Fruit fly (Drosophila melanogaster): Measurements from ENCODE around the gene nonA-l.
A peak's percentile ranks its signal among the peaks of the same experiment; 100 is the strongest.

Gene nonA-l

DNA sequence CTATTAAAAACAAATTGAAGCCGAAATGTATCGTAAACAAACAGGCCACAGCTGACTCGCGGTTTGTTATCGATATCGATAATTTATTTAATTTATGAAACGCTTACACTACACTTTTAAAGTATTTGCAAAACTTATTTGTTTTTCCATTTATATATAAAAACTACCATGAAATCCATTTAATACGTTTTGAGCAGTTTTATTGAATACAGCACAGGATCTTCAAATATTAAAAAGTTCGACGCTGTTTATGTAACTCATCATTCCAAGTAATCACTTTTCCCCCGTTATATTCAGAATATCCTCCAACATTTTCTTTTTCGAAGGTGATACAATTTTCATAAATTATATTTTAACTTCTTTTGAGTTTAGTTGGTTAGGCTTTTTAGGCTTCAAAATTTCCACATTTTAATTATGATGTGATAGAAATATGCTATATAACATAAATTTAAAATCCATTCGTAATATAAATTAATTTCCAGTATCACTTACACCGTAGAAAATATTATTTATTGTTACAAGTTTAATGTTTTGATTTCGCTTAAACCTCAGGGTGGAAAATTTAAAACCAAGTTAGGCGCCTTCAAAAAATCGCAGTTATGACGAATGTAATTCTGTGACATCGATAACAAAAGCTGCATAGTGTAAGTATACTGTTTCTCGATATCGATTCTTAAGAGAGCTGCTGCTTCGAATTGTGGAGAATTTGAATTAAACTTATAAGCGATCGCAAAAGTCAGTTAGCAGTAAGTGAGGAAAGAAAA, 7.1 kb downstream of the nonA-l start, which contains the start of the genes CG10324 and CCT3 (continued):
- TF ChIP-seq CG18764 (GFP tag; optimal IDR thresholded peaks at IDR 0.05) (no peak), CG7745 (tag; optimal IDR thresholded peaks at IDR 0.05) (no peak), CG17359 (tag; optimal IDR thresholded peaks at IDR 0.05) (peak; percentile 70), HmgD (GFP tag; optimal IDR thresholded peaks at IDR 0.05) (no peak), cas (GFP tag; IDR thresholded peaks at IDR 0.05) (no peak), sob (GFP tag; IDR thresholded peaks at IDR 0.05) (peak; percentile 34; the same call in 1 of the 2 replicates), grn (GFP tag; optimal IDR thresholded peaks at IDR 0.05) (no peak), CG34376 (GFP tag; optimal IDR thresholded peaks at IDR 0.05) (peak; percentile 43), CG14667 (GFP tag; IDR thresholded peaks at IDR 0.05) (no peak; the same call in 1 of the 2 replicates), Usf (GFP tag; optimal IDR thresholded peaks at IDR 0.05) (peak; percentile 9), lmd (GFP tag; IDR thresholded peaks at IDR 0.05) (peak; percentile 55), CG7271 (tag; optimal IDR thresholded peaks at IDR 0.05) (no peak), Fer2 (tag; optimal IDR thresholded peaks at IDR 0.05) (peak; percentile 77), bsh (GFP tag; optimal IDR thresholded peaks at IDR 0.05) (peak in 1 of 2 experiments; percentile 67), CG9437 (GFP tag; optimal IDR thresholded peaks at IDR 0.05) (peak; percentile 47), Dek (tag; optimal IDR thresholded peaks at IDR 0.05) (peak; percentile 67), otp (GFP tag; IDR thresholded peaks at IDR 0.05) (no peak), CG4730 (GFP tag; IDR thresholded peaks at IDR 0.05) (no peak), gt (GFP tag; IDR thresholded peaks at IDR 0.05) (peak; percentile 27; the same call in 1 of the 2 replicates), sr (GFP tag; IDR thresholded peaks at IDR 0.05) (no peak), CG4820 (GFP tag; optimal IDR thresholded peaks at IDR 0.05) (peak; percentile 51), zf30C (GFP tag; optimal IDR thresholded peaks at IDR 0.05) (no peak), CG12391 (tag; optimal IDR thresholded peaks at IDR 0.05) (peak; percentile 75), sima (GFP tag; optimal IDR thresholded peaks at IDR 0.05) (no peak), CG18619 (GFP tag; optimal IDR thresholded peaks at IDR 0.05) (peak; percentile 65), CG9876 (GFP tag; optimal IDR thresholded peaks at IDR 0.05) (no peak), Opbp (GFP tag; IDR thresholded peaks at IDR 0.05; ENCODE audit: partially characterized antibody) (peak; percentile 57; the same call in 2 of the 3 replicates), CG8924 (tag; optimal IDR thresholded peaks at IDR 0.05) (peak; percentile 82), ab (GFP tag; optimal IDR thresholded peaks at IDR 0.05) (no peak), CG15073 (GFP tag; optimal IDR thresholded peaks at IDR 0.05) (no peak), stwl (tag; optimal IDR thresholded peaks at IDR 0.05) (peak; percentile 34), CG9932 (GFP tag; IDR thresholded peaks at IDR 0.05) (peak; percentile 61), CG30431 (GFP tag; optimal IDR thresholded peaks at IDR 0.05) (no peak), Rfx (GFP tag; IDR thresholded peaks at IDR 0.05) (peak; percentile 71), ssp (GFP tag; IDR thresholded peaks at IDR 0.05) (peak; percentile 90), CG3847 (GFP tag; IDR thresholded peaks at IDR 0.05) (peak; percentile 60), CG6254 (GFP tag; optimal IDR thresholded peaks at IDR 0.05) (peak; percentile 18), mld (GFP tag; IDR thresholded peaks at IDR 0.05; ENCODE audit: partially characterized antibody) (no peak), Ets97D (GFP tag; optimal IDR thresholded peaks at IDR 0.05) (no peak), CG8944 (GFP tag; optimal IDR thresholded peaks at IDR 0.05) (peak; percentile 6), Gug (GFP tag; IDR thresholded peaks at IDR 0.05) (no peak), sug (tag; optimal IDR thresholded peaks at IDR 0.05) (peak; percentile 77), CG6791 (GFP tag; IDR thresholded peaks at IDR 0.05; ENCODE audit: partially characterized antibody) (peak; percentile 76), ind (GFP tag; optimal IDR thresholded peaks at IDR 0.05) (peak; percentile 59), CG2116 (GFP tag; optimal IDR thresholded peaks at IDR 0.05) (peak; percentile 70), D19B (GFP tag; optimal IDR thresholded peaks at IDR 0.05) (peak; percentile 57), CG12942 (GFP tag; optimal IDR thresholded peaks at IDR 0.05) (peak; percentile 31), CoRest (tag; optimal IDR thresholded peaks at IDR 0.05) (peak; percentile 87), sd (tag; optimal IDR thresholded peaks at IDR 0.05) (no peak)

Data from whole organism, embryonic.